Worm (Caenorhabditis elegans) whole organism, L1 larva: ENCODE measurements around the gene cyn-8.

Source experiments
- Y116A8C.19 ChIP-seq: sonication (generic microtip); optimal IDR thresholded peaks from 2 replicates; lab custom pipeline; 2016; ENCODE audit warnings: missing compliant biosample characterization, missing genetic modification characterization, borderline replicate concordance
- aly-2 ChIP-seq: fragments of 150-350 bp; optimal IDR thresholded peaks from 2 replicates; lab custom pipeline; 2014; ENCODE audit warnings: missing biosample characterization, missing genetic modification characterization
- ceh-63 ChIP-seq: fragments of 200-800 bp; sonication (Bioruptor generic); optimal IDR thresholded peaks from 2 replicates; lab custom pipeline; 2018; ENCODE audit warnings: mild to moderate bottlenecking, missing genetic modification characterization, missing compliant biosample characterization
- dpl-1 ChIP-seq, 3 experiments: fragments of 150-350 bp in 2 of 3; sonication (generic microtip) in 1 of 3; optimal IDR thresholded peaks; 2 replicates each; lab custom pipeline; 2014 to 2017; ENCODE audit warnings: missing biosample characterization in 3 of 3, missing genetic modification characterization in 3 of 3, missing genetic modification reagents in 3 of 3
- dsc-1 ChIP-seq: sonication (generic microtip); optimal IDR thresholded peaks from 2 replicates; lab custom pipeline; 2016; ENCODE audit warnings: mild to moderate bottlenecking, missing genetic modification characterization, missing compliant biosample characterization
- elt-3 ChIP-seq, 6 experiments: fragments of 150-350 bp in 1 of 6; sonication (generic microtip); optimal IDR thresholded peaks; 2 replicates each; lab custom pipeline; 2017 to 2018; ENCODE audit warnings: missing biosample characterization in 6 of 6, missing genetic modification characterization in 6 of 6, inconsistent platforms in 1 of 6
- jun-1 ChIP-seq: fragments of 150-350 bp; optimal IDR thresholded peaks from 2 replicates; lab custom pipeline; 2014; ENCODE audit warnings: missing biosample characterization, missing genetic modification reagents, missing genetic modification characterization
- lin-39 ChIP-seq: fragments of 150-350 bp; optimal IDR thresholded peaks from 2 replicates; lab custom pipeline; 2014; ENCODE audit warnings: missing biosample characterization, missing genetic modification reagents, missing genetic modification characterization
- lsy-2 ChIP-seq, 2 experiments: fragments of 150-350 bp; optimal IDR thresholded peaks; 2 replicates each; lab custom pipeline; 2014; ENCODE audit warnings: missing biosample characterization in 2 of 2, missing genetic modification characterization in 2 of 2
- nhr-11 ChIP-seq: fragments of 150-350 bp; optimal IDR thresholded peaks from 2 replicates; lab custom pipeline; 2014; ENCODE audit warnings: missing biosample characterization, missing genetic modification characterization
- pqm-1 ChIP-seq: sonication (generic microtip); optimal IDR thresholded peaks from 3 replicates; lab custom pipeline; 2017; ENCODE audit warnings: missing biosample characterization, missing genetic modification characterization
- sox-4 ChIP-seq: sonication (generic microtip); optimal IDR thresholded peaks from 2 replicates; lab custom pipeline; 2016; ENCODE audit warnings: missing genetic modification characterization, missing compliant biosample characterization
- swsn-7 ChIP-seq: sonication (generic microtip); optimal IDR thresholded peaks from 2 replicates; lab custom pipeline; 2016; ENCODE audit warnings: missing genetic modification characterization, missing compliant biosample characterization

DNA sequence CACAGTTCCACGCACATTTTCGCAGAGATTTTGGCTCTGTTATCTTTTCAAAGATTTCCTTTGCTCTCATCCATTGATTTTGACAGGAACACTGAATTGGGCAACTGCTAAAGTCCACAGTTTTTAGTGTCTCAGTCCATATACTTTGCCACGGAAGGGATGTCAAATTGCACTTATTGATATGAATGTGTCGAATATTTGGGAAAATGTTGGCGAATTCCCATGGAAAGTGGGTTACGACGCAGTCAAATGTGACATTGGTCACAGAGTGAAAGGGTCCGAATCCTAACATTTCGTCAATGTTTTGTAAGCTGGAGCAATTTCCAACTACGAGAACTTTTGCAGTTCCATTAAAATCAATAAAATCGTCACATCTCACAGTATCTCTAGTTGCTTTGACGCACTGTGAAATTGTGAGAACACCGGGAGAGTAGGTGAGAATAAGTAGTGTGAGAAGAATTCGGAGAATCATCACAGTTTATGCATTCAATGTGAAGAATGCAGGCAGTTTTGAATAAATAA lies 39.5 kb downstream of the cyn-8 start, which contains the start of gene trk-1:
- TF ChIP-seq lsy-2 (tag; optimal IDR thresholded peaks at IDR 0.05; lab: Kevin White, UChicago) (no peak), dpl-1 (GFP tag; optimal IDR thresholded peaks at IDR 0.05; lab: Kevin White, UChicago) (no peak), dsc-1 (tag; lab: Kevin White, UChicago) (no peak), aly-2 (tag; lab: Kevin White, UChicago) (no peak), lin-39 (no peak), pqm-1 (tag; lab: Kevin White, UChicago) (no peak), ceh-63 (no peak), jun-1 (no peak), Y116A8C.19 (no peak), sox-4 (no peak), elt-3 (tag; optimal IDR thresholded peaks at IDR 0.05; lab: Kevin White, UChicago) (no peak), nhr-11 (tag; lab: Kevin White, UChicago) (no peak), swsn-7 (tag; lab: Kevin White, UChicago) (no peak)
